Worm (Caenorhabditis elegans) whole organism, late embryonic: ENCODE measurements around the gene pap-1.

Experiments
- ama-1 ChIP-seq: fragments of 150-350 bp; optimal IDR thresholded peaks from 2 replicates; lab custom pipeline; 2014
- ceh-22 ChIP-seq: sonication (generic microtip); optimal IDR thresholded peaks from 2 replicates; lab custom pipeline; 2017; ENCODE audit warnings: missing biosample characterization, missing genetic modification characterization
- che-1 ChIP-seq: sonication (generic microtip); optimal IDR thresholded peaks from 2 replicates; lab custom pipeline; 2016; ENCODE audit warnings: mild to moderate bottlenecking, missing genetic modification characterization, missing compliant biosample characterization
- dve-1 ChIP-seq: sonication (generic microtip); optimal IDR thresholded peaks from 2 replicates; lab custom pipeline; 2017; ENCODE audit warnings: antibody characterized with exemption, mild to moderate bottlenecking, missing genetic modification characterization, missing compliant biosample characterization
- fax-1 ChIP-seq: sonication (generic microtip); optimal IDR thresholded peaks from 2 replicates; lab custom pipeline; 2016; ENCODE audit warnings: missing genotype, missing genetic modification characterization, missing compliant biosample characterization
- fkh-10 ChIP-seq: fragments of 150-350 bp; optimal IDR thresholded peaks from 2 replicates; lab custom pipeline; 2014; ENCODE audit warnings: missing biosample characterization, missing genetic modification reagents, missing genetic modification characterization
- sdc-2 ChIP-seq: sonication (generic microtip); optimal IDR thresholded peaks from 2 replicates; lab custom pipeline; 2016; ENCODE audit warnings: missing genotype, missing genetic modification characterization, missing compliant biosample characterization
- sox-4 ChIP-seq: sonication (generic microtip); optimal IDR thresholded peaks from 2 replicates; lab custom pipeline; 2017; ENCODE audit warnings: mild to moderate bottlenecking, missing genetic modification characterization, inconsistent platforms, missing compliant biosample characterization

DNA sequence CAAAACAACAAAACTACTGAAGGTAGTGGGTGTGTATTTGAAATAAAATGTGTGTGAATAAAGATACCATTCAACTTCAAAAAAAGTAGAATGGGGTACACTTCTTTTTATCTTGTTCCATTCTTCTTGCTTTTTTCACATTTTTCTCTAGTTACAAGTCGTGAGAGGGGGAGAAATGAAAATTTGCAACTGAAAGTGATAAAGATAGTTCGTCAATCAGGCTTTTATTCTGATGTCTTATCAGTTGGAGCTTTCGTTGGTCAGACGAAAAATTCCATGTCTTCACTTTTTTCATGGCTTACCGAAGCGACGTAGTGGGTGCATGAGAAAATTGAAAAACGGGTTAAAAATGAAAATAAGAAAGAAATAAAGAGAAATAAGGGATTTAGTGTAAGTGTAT, 8.1 kb upstream of the pap-1 start, which contains the start of gene Y32F6A.4:
- no peak for TF ChIP-seq dve-1
- TF ChIP-seq ama-1 (lab: Kevin White, UChicago) = no peak
- TF ChIP-seq fax-1 (tag; lab: Kevin White, UChicago) = no peak
- TF ChIP-seq che-1 (tag; lab: Kevin White, UChicago) = no peak
- TF ChIP-seq sox-4 = no peak
- no peak for TF ChIP-seq sdc-2 (tag; lab: Kevin White, UChicago)
- no peak for TF ChIP-seq ceh-22 (tag; lab: Kevin White, UChicago)
- TF ChIP-seq fkh-10 (GFP tag; lab: Kevin White, UChicago) = no peak
